Worm (Caenorhabditis elegans): ENCODE data around the gene F35D11.3.

F35D11.3 gene

DNA sequence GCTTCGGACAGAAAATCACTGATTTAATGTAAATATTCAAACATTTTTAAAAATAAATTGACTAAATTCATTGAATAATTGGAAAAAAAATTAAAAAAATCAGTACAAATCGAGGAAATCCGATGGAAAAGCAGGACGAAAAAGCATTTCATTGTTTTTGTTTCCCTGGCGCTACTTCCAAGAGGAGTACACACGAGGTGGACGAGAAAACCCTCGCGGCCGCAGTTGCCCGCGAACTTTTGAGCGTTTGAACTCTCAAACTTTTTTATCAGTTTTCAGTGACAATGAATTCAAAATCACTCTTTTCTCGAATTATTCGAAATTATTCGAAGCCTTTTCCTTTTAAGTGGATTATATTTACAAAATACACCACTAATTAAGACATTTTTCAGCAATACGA is 5.1 kb upstream of the F35D11.3 start, which contains the start of gene F35D11.4 (continued):
- TF ChIP-seq let-607 (tag; optimal IDR thresholded peaks at IDR 0.05) (peak in 1 of 2 experiments; percentile 46), F33H1.4 (GFP tag; IDR thresholded peaks at IDR 0.05) (peak; percentile 68), F39B2.1 (GFP tag; IDR thresholded peaks at IDR 0.05) (no peak), dox-1 (GFP tag; IDR thresholded peaks at IDR 0.05) (no peak), rec-8 (tag; optimal IDR thresholded peaks at IDR 0.05) (peak; percentile 47 to 61), B0019.2 (GFP tag; conservative IDR thresholded peaks at IDR 0.05) (no peak; the same call in 1 of the 2 replicates), B0261.1 (tag; optimal IDR thresholded peaks at IDR 0.05) (no peak), hmg-1.2 (GFP tag; IDR thresholded peaks at IDR 0.05) (peak; percentile 46), aptf-3 (GFP tag; IDR thresholded peaks at IDR 0.05) (no peak), mcd-1 (GFP tag; IDR thresholded peaks at IDR 0.05) (peak; percentile 75), ztf-26 (tag; optimal IDR thresholded peaks at IDR 0.05) (no peak), nfyb-1 (GFP tag; IDR thresholded peaks at IDR 0.05) (no peak), nhr-90 (tag; optimal IDR thresholded peaks at IDR 0.05) (no peak), gei-17 (GFP tag; optimal IDR thresholded peaks at IDR 0.05) (no peak), tbp1 (GFP tag; optimal IDR thresholded peaks at IDR 0.05) (peak; percentile 48), chd-7 (tag; optimal IDR thresholded peaks at IDR 0.05) (no peak), tlf-1 (GFP tag; optimal IDR thresholded peaks at IDR 0.05) (no peak), nhr-80 (tag; optimal IDR thresholded peaks at IDR 0.05) (peak; percentile 29), ceh-40 (GFP tag; IDR thresholded peaks at IDR 0.05) (no peak), D2030.7 (GFP tag; IDR thresholded peaks at IDR 0.05) (peak; percentile 72), zim-3 (tag; optimal IDR thresholded peaks at IDR 0.05) (no peak), tbx-9 (tag; optimal IDR thresholded peaks at IDR 0.05; ENCODE audit: borderline replicate concordance) (no peak), ceh-27 (GFP tag; optimal IDR thresholded peaks at IDR 0.05) (peak; percentile 85), Y67H2A.10 (GFP tag; conservative IDR thresholded peaks at IDR 0.05) (0 out of 2 replicates have a peak, but pooled peaks have one; percentile 21), F52B5.7 (tag; optimal IDR thresholded peaks at IDR 0.05) (no peak), Y56A3A.18 (GFP tag; IDR thresholded peaks at IDR 0.05) (no peak), nfya-1 (tag; optimal IDR thresholded peaks at IDR 0.05; ENCODE audit: borderline replicate concordance, insufficient read depth) (no peak), ceh-91 (GFP tag; IDR thresholded peaks at IDR 0.05) (peak; percentile 43; the same call in 1 of the 2 replicates), xnd-1 (tag; optimal IDR thresholded peaks at IDR 0.05) (peak; percentile 64)

ce11 chrII:4604149-4604548 is 4.0 kb upstream of the F35D11.3 start:
- TF ChIP-seq let-607 (tag; optimal IDR thresholded peaks at IDR 0.05) (peak in 1 of 2 experiments; percentile 21), pbrm-1 (GFP tag; IDR thresholded peaks at IDR 0.05) (no peak), F33H1.4 (GFP tag; IDR thresholded peaks at IDR 0.05) (no peak), ztf-28 (GFP tag; IDR thresholded peaks at IDR 0.05) (no peak), efl-1 (GFP tag; optimal IDR thresholded peaks at IDR 0.05) (no peak), unc-62 (GFP tag; optimal IDR thresholded peaks at IDR 0.05) (peak; percentile 57), nhr-80 (tag; optimal IDR thresholded peaks at IDR 0.05) (peak; percentile 69), Y53G8AR.9 (GFP tag; conservative IDR thresholded peaks at IDR 0.05) (no peak)

DNA sequence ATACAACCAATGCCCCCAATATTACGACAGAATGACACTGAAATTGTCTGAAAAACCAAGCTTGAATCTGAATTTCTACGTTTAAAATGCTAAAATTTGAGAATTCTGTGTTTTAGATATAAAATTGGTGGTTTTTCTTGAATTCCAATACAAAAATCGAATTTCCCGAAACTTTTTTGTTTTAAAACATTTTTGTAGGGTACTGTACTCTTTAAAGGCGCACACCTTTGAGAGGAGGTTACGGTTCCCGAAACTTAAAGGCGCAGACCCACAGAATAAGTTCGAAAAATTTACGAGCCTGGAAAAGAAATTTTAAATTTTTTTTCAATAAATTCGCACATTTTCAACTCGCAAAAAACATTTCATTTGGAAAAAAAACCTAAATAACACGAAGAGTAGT is 3.5 kb upstream of the F35D11.3 start:
- peak; percentile 42 for TF ChIP-seq efl-1 (GFP tag; optimal IDR thresholded peaks at IDR 0.05)
- peak; percentile 94 for TF ChIP-seq xnd-1 (tag; optimal IDR thresholded peaks at IDR 0.05)
- TF ChIP-seq hmg-1.2 (GFP tag; IDR thresholded peaks at IDR 0.05) = peak; percentile 21; the same call in 1 of the 2 replicates
- TF ChIP-seq madf-8 (GFP tag; conservative IDR thresholded peaks at IDR 0.05) = peak; percentile 98
- TF ChIP-seq him-1 (tag; optimal IDR thresholded peaks at IDR 0.05) = peak; percentile 21
- TF ChIP-seq cebp-1 (GFP tag; IDR thresholded peaks at IDR 0.05) = no peak
- TF ChIP-seq cebp-1 (tag; optimal IDR thresholded peaks at IDR 0.05) = no peak
- TF ChIP-seq pbrm-1 (GFP tag; IDR thresholded peaks at IDR 0.05) = peak; percentile 58; the same call in 1 of the 2 replicates
- no peak for TF ChIP-seq sptf-2 (GFP tag; optimal IDR thresholded peaks at IDR 0.05)
- no peak for TF ChIP-seq snpc-3.4 (tag; optimal IDR thresholded peaks at IDR 0.05)
- TF ChIP-seq nhr-120 (GFP tag; IDR thresholded peaks at IDR 0.05) = no peak
- peak; percentile 74 for TF ChIP-seq athp-1 (tag; optimal IDR thresholded peaks at IDR 0.05)
- TF ChIP-seq ceh-91 (GFP tag; IDR thresholded peaks at IDR 0.05) = peak; percentile 83
- TF ChIP-seq dox-1 (GFP tag; IDR thresholded peaks at IDR 0.05) = peak; percentile 42; the same call in 1 of the 2 replicates
- peak; percentile 99 for TF ChIP-seq lsl-1 (GFP tag; optimal IDR thresholded peaks at IDR 0.05)
- TF ChIP-seq K11D2.4 (GFP tag; IDR thresholded peaks at IDR 0.05) = no peak
- peak; percentile 73 for TF ChIP-seq F33H1.4 (GFP tag; IDR thresholded peaks at IDR 0.05)
- peak; percentile 42 for TF ChIP-seq dpl-1 (GFP tag; optimal IDR thresholded peaks at IDR 0.05)
- no peak for TF ChIP-seq atf-7 (tag; optimal IDR thresholded peaks at IDR 0.05)
- TF ChIP-seq gei-17 (GFP tag; optimal IDR thresholded peaks at IDR 0.05) = no peak
